Worm (Caenorhabditis elegans): ENCODE results near the gene str-52.
A peak's percentile ranks its signal among the peaks of the same experiment; 100 is the strongest.

Gene str-52

ce11 chrV:2191122-2191521, 45.2 kb upstream of the str-52 start, which contains the start of gene srbc-42:
srbc-42 (minus strand) TSS chrV:2191222.
- TF ChIP-seq nhr-25 (tag; optimal IDR thresholded peaks at IDR 0.05) = no peak
- no peak for TF ChIP-seq nhr-76 (tag; optimal IDR thresholded peaks at IDR 0.05)

- TF ChIP-seq mml-1 (tag; optimal IDR thresholded peaks at IDR 0.05) (no peak), egl-5 (tag; optimal IDR thresholded peaks at IDR 0.05) (no peak), hmg-11 (tag; optimal IDR thresholded peaks at IDR 0.05) (no peak), lsy-12 (tag; optimal IDR thresholded peaks at IDR 0.05) (no peak), sea-2 (GFP tag; optimal IDR thresholded peaks at IDR 0.05) (no peak), elt-1 (tag; optimal IDR thresholded peaks at IDR 0.05) (no peak), ZK546.5 (tag; optimal IDR thresholded peaks at IDR 0.05) (no peak), R02D3.7 (tag; optimal IDR thresholded peaks at IDR 0.05) (no peak), fos-1 (tag; optimal IDR thresholded peaks at IDR 0.05) (no peak), lin-39 (tag; optimal IDR thresholded peaks at IDR 0.05) (no peak), pha-4 (tag; optimal IDR thresholded peaks at IDR 0.05) (no peak), egl-27 (tag; optimal IDR thresholded peaks at IDR 0.05) (no peak), eor-1 (tag; optimal IDR thresholded peaks at IDR 0.05) (no peak), unc-39 (tag; optimal IDR thresholded peaks at IDR 0.05) (no peak), nhr-237 (tag; optimal IDR thresholded peaks at IDR 0.05) (no peak), unc-62 (GFP tag; optimal IDR thresholded peaks at IDR 0.05) (no peak), nhr-23 (tag; optimal IDR thresholded peaks at IDR 0.05) (no peak), mdl-1 (tag; optimal IDR thresholded peaks at IDR 0.05) (no peak), nhr-67 (tag; optimal IDR thresholded peaks at IDR 0.05) (no peak), nhr-43 (tag; optimal IDR thresholded peaks at IDR 0.05; ENCODE audit: poor library complexity, severe bottlenecking) (no peak)
Observed at ce11 chrV:2190383-2190782, 44.4 kb upstream of the str-52 start.

- TF ChIP-seq nfya-1 (tag; optimal IDR thresholded peaks at IDR 0.05; ENCODE audit: insufficient read depth) = peak; percentile 68
- TF ChIP-seq ceh-28 (tag; optimal IDR thresholded peaks at IDR 0.05) = no peak
Observed at ce11 chrV:2187864-2188345, 42.0 kb upstream of the str-52 start, which contains the start of gene Y5H2B.3. Y5H2B.3 (plus strand) TSS chrV:2188295.

- TF ChIP-seq pha-4 (tag; optimal IDR thresholded peaks at IDR 0.05) = no peak
- TF ChIP-seq ceh-82 (tag; optimal IDR thresholded peaks at IDR 0.05) = no peak
- no peak for TF ChIP-seq ceh-28 (tag; optimal IDR thresholded peaks at IDR 0.05)
- TF ChIP-seq eor-1 (tag; optimal IDR thresholded peaks at IDR 0.05) = no peak
- TF ChIP-seq unc-39 (tag; optimal IDR thresholded peaks at IDR 0.05) = no peak
- no peak for TF ChIP-seq sea-2 (GFP tag; optimal IDR thresholded peaks at IDR 0.05)
- no peak for TF ChIP-seq elt-1 (tag; optimal IDR thresholded peaks at IDR 0.05)
- TF ChIP-seq hmg-11 (tag; optimal IDR thresholded peaks at IDR 0.05) = no peak
- TF ChIP-seq fkh-10 (GFP tag; optimal IDR thresholded peaks at IDR 0.05) = no peak
- no peak for TF ChIP-seq elt-3 (tag; optimal IDR thresholded peaks at IDR 0.05)
- no peak for TF ChIP-seq ama-1 (optimal IDR thresholded peaks at IDR 0.05)
- TF ChIP-seq lsy-12 (tag; optimal IDR thresholded peaks at IDR 0.05) = no peak
- TF ChIP-seq nhr-237 (tag; optimal IDR thresholded peaks at IDR 0.05) = no peak
- TF ChIP-seq lin-39 (tag; optimal IDR thresholded peaks at IDR 0.05) = no peak
- no peak for TF ChIP-seq nhr-67 (tag; optimal IDR thresholded peaks at IDR 0.05)
- TF ChIP-seq mml-1 (tag; optimal IDR thresholded peaks at IDR 0.05) = no peak
- TF ChIP-seq pqm-1 (tag; optimal IDR thresholded peaks at IDR 0.05) = no peak
- no peak for TF ChIP-seq aly-2 (tag; optimal IDR thresholded peaks at IDR 0.05)
Observed at ce11 chrV:2185486-2185885, 39.5 kb upstream of the str-52 start.

ce11 chrV:2183162-2183561, 37.2 kb upstream of the str-52 start, which contains the start of gene cyp-33C2:
cyp-33C2 (plus strand) TSS chrV:2183488.
- no peak for TF ChIP-seq zag-1 (tag; optimal IDR thresholded peaks at IDR 0.05)
- TF ChIP-seq ceh-82 (tag; optimal IDR thresholded peaks at IDR 0.05) = no peak
- no peak for TF ChIP-seq unc-62 (GFP tag; optimal IDR thresholded peaks at IDR 0.05)
- TF ChIP-seq egl-5 (tag; optimal IDR thresholded peaks at IDR 0.05) = no peak
- no peak for TF ChIP-seq elt-1 (tag; optimal IDR thresholded peaks at IDR 0.05)
- no peak for TF ChIP-seq unc-39 (tag; optimal IDR thresholded peaks at IDR 0.05)

- TF ChIP-seq nhr-25 (tag; optimal IDR thresholded peaks at IDR 0.05) (no peak), ceh-16 (tag; optimal IDR thresholded peaks at IDR 0.05) (no peak), egl-5 (tag; optimal IDR thresholded peaks at IDR 0.05) (no peak), egl-27 (tag; optimal IDR thresholded peaks at IDR 0.05) (no peak), mdl-1 (tag; optimal IDR thresholded peaks at IDR 0.05) (no peak), nhr-43 (tag; optimal IDR thresholded peaks at IDR 0.05; ENCODE audit: poor library complexity, severe bottlenecking) (no peak), elt-3 (tag; optimal IDR thresholded peaks at IDR 0.05) (no peak), unc-62 (GFP tag; optimal IDR thresholded peaks at IDR 0.05) (no peak), pha-4 (tag; optimal IDR thresholded peaks at IDR 0.05) (no peak), tbx-2 (tag; optimal IDR thresholded peaks at IDR 0.05) (no peak), fkh-2 (tag; optimal IDR thresholded peaks at IDR 0.05) (no peak), unc-39 (tag; optimal IDR thresholded peaks at IDR 0.05) (no peak), nhr-23 (tag; optimal IDR thresholded peaks at IDR 0.05) (no peak), ama-1 (optimal IDR thresholded peaks at IDR 0.05) (no peak), nhr-67 (tag; optimal IDR thresholded peaks at IDR 0.05) (no peak)
Observed at ce11 chrV:2181738-2182137, 35.8 kb upstream of the str-52 start, which contains the start of gene srbc-16. srbc-16 (plus strand) TSS chrV:2182038.

Measured in whole organism, L3 larva.